Worm (Caenorhabditis elegans) whole organism, L4 larva: ENCODE results near the gene lmtr-3.
A peak's percentile ranks its signal among the peaks of the same experiment; 100 is the strongest.

Experiments
- D1046.2 ChIP-seq: fragments of 200-800 bp; sonication (Bioruptor generic); IDR thresholded peaks from 2 replicates; pipeline ENCODE4 v1.3.6; 2022; ENCODE audit warnings: missing genetic modification characterization, missing compliant biosample characterization
- F37D6.2 ChIP-seq: sonication (generic microtip); optimal IDR thresholded peaks from 2 replicates; lab custom pipeline; 2016; ENCODE audit warnings: mild to moderate bottlenecking, missing genetic modification characterization, missing compliant biosample characterization
- F44E2.7 ChIP-seq: fragments of 200-800 bp; sonication (Bioruptor generic); IDR thresholded peaks from 2 replicates; pipeline ENCODE4 v2.1.2; 2022; ENCODE audit warnings: missing genetic modification characterization, missing compliant biosample characterization
- Y105C5A.15 ChIP-seq: fragments of 200-800 bp; sonication (Bioruptor generic); IDR thresholded peaks from 2 replicates; pipeline ENCODE4 v1.3.6; 2022; ENCODE audit warnings: missing genetic modification characterization, missing compliant biosample characterization
- Y48G9A.11 ChIP-seq: fragments of 200-800 bp; sonication (Bioruptor generic); IDR thresholded peaks from 2 replicates; pipeline ENCODE4 v1.3.6; 2022; ENCODE audit warnings: missing genetic modification reagents, missing genetic modification characterization, missing compliant biosample characterization
- aha-1 ChIP-seq: fragments of 150-350 bp; peaks from one replicate; lab custom pipeline; 2014; ENCODE audit warnings: missing biosample characterization, missing genetic modification characterization
- ama-1 ChIP-seq: fragments of 150-350 bp; optimal IDR thresholded peaks from 2 replicates; lab custom pipeline; 2014; ENCODE audit warnings: inconsistent platforms, mixed read lengths
- ceh-28 ChIP-seq: fragments of 150-350 bp; optimal IDR thresholded peaks from 2 replicates; lab custom pipeline; 2014; ENCODE audit warnings: missing biosample characterization, missing genetic modification reagents, missing genetic modification characterization
- ceh-82 ChIP-seq: sonication (generic microtip); optimal IDR thresholded peaks from 2 replicates; lab custom pipeline; 2017; ENCODE audit warnings: missing biosample characterization, missing genetic modification characterization
- cey-2 ChIP-seq: sonication (generic microtip); optimal IDR thresholded peaks from 3 replicates; lab custom pipeline; 2017; ENCODE audit warnings: missing genetic modification characterization, mild to moderate bottlenecking, missing compliant biosample characterization, antibody characterized with exemption, borderline replicate concordance; ENCODE audit not compliant: insufficient read depth
- ctbp-1 ChIP-seq: fragments of 200-800 bp; sonication (Bioruptor generic); IDR thresholded peaks from 2 replicates; pipeline ENCODE4 v1.3.6; 2022; ENCODE audit warnings: missing genetic modification reagents, missing genetic modification characterization, missing compliant biosample characterization
- daf-12 ChIP-seq: fragments of 150-350 bp; optimal IDR thresholded peaks from 2 replicates; lab custom pipeline; 2014; ENCODE audit warnings: missing biosample characterization, missing genetic modification reagents, missing genetic modification characterization
- daf-19 ChIP-seq: fragments of 200-800 bp; sonication (Bioruptor generic); conservative IDR thresholded peaks from 2 replicates; pipeline ENCODE4 v1.3.6; 2022; ENCODE audit warnings: missing genetic modification characterization, missing compliant biosample characterization
- dmd-8 ChIP-seq: fragments of 200-800 bp; sonication (Bioruptor generic); IDR thresholded peaks from 2 replicates; pipeline ENCODE4 v1.3.6; 2022; ENCODE audit warnings: missing genetic modification characterization, missing compliant biosample characterization
- egl-43 ChIP-seq: fragments of 200-800 bp; sonication (Bioruptor generic); IDR thresholded peaks from 2 replicates; pipeline ENCODE4 v1.3.6; 2022; ENCODE audit warnings: missing genetic modification reagents, missing genetic modification characterization, missing compliant biosample characterization
- gei-8 ChIP-seq: fragments of 200-800 bp; sonication (Bioruptor generic); optimal IDR thresholded peaks from 2 replicates; lab custom pipeline; 2018; ENCODE audit warnings: mild to moderate bottlenecking, missing genetic modification characterization, missing compliant biosample characterization
- hlh-30 ChIP-seq: sonication (generic microtip); optimal IDR thresholded peaks from 2 replicates; lab custom pipeline; 2017; ENCODE audit warnings: antibody characterized with exemption, mild to moderate bottlenecking, missing genetic modification characterization, missing compliant biosample characterization; ENCODE audit not compliant: insufficient read depth
- lin-1 ChIP-seq: fragments of 200-800 bp; sonication (Bioruptor generic); IDR thresholded peaks from 2 replicates; pipeline ENCODE4 v1.3.6; 2022; ENCODE audit warnings: missing genetic modification reagents, missing genetic modification characterization, missing compliant biosample characterization
- lin-15B ChIP-seq: fragments of 150-350 bp; sonication (generic microtip); optimal IDR thresholded peaks from 3 replicates; lab custom pipeline; 2014; ENCODE audit warnings: missing biosample characterization, missing genetic modification characterization
- lir-3 ChIP-seq: sonication (generic microtip); optimal IDR thresholded peaks from 2 replicates; lab custom pipeline; 2016; ENCODE audit warnings: mild to moderate bottlenecking, missing genetic modification characterization, missing compliant biosample characterization
- lsy-2 ChIP-seq, 2 experiments: fragments of 150-350 bp in 1 of 2; sonication (generic microtip) in 1 of 2; optimal IDR thresholded peaks; 2 replicates each; lab custom pipeline; 2014 to 2017; ENCODE audit warnings: missing biosample characterization in 2 of 2, missing genetic modification characterization in 2 of 2
- madf-9 ChIP-seq: fragments of 200-800 bp; sonication (Bioruptor generic); conservative IDR thresholded peaks from 2 replicates; pipeline ENCODE4 v1.3.6; 2022; ENCODE audit warnings: missing genetic modification reagents, missing genetic modification characterization, missing compliant biosample characterization
- mep-1 ChIP-seq: fragments of 150-350 bp; sonication (generic microtip); optimal IDR thresholded peaks from 3 replicates; lab custom pipeline; 2014; ENCODE audit warnings: missing biosample characterization, missing genetic modification characterization
- mxl-2 ChIP-seq: fragments of 200-800 bp; sonication (Bioruptor generic); conservative IDR thresholded peaks from 2 replicates; pipeline ENCODE4 v1.3.6; 2022; ENCODE audit warnings: missing genetic modification reagents, missing genetic modification characterization, missing compliant biosample characterization
- nhr-102 ChIP-seq: sonication (generic microtip); optimal IDR thresholded peaks from 2 replicates; lab custom pipeline; 2016; ENCODE audit warnings: mild to moderate bottlenecking, missing genetic modification characterization, moderate library complexity, missing compliant biosample characterization
- nhr-111 ChIP-seq: fragments of 200-800 bp; sonication (Bioruptor generic); optimal IDR thresholded peaks from 2 replicates; lab custom pipeline; 2018; ENCODE audit warnings: mild to moderate bottlenecking, missing genetic modification characterization, missing compliant biosample characterization
- nhr-25 ChIP-seq: sonication (generic microtip); optimal IDR thresholded peaks from 2 replicates; lab custom pipeline; 2017; ENCODE audit warnings: missing genetic modification characterization, mild to moderate bottlenecking, missing compliant biosample characterization, antibody characterized with exemption, moderate library complexity, borderline replicate concordance; ENCODE audit not compliant: insufficient read depth
- nhr-48 ChIP-seq: sonication (generic microtip); optimal IDR thresholded peaks from 2 replicates; lab custom pipeline; 2016; ENCODE audit warnings: mild to moderate bottlenecking, missing genetic modification characterization, missing compliant biosample characterization
- nhr-76 ChIP-seq: fragments of 150-350 bp; optimal IDR thresholded peaks from 2 replicates; lab custom pipeline; 2014; ENCODE audit warnings: missing biosample characterization, missing genetic modification characterization
- nhr-77 ChIP-seq: fragments of 150-350 bp; optimal IDR thresholded peaks from 2 replicates; lab custom pipeline; 2014; ENCODE audit warnings: missing biosample characterization, missing genetic modification characterization
- pha-4 ChIP-seq, 2 experiments: fragments of 150-350 bp in 1 of 2; fragments of 200-800 bp in 1 of 2; sonication (Bioruptor generic) in 1 of 2; IDR thresholded peaks in 1 of 2; optimal IDR thresholded peaks in 1 of 2; 2 replicates each; pipeline versions ENCODE4 v1.3.6 to Lab custom; 2014 to 2022; ENCODE audit warnings: missing genetic modification characterization in 2 of 2, missing genetic modification reagents in 2 of 2, missing biosample characterization in 1 of 2, missing compliant biosample characterization in 1 of 2
- spr-1 ChIP-seq: sonication (generic microtip); optimal IDR thresholded peaks from 2 replicates; lab custom pipeline; 2016; ENCODE audit warnings: mild to moderate bottlenecking, missing genetic modification characterization, missing compliant biosample characterization
- unc-62 ChIP-seq, 3 experiments: fragments of 150-350 bp in 1 of 3; sonication (generic microtip); optimal IDR thresholded peaks in 2 of 3; peaks in 1 of 3; 1 replicate in 1 of 3; 2 replicates in 2 of 3; lab custom pipeline; 2014 to 2017; ENCODE audit warnings: missing biosample characterization in 3 of 3, missing genetic modification characterization in 3 of 3, missing genetic modification reagents in 3 of 3, missing genotype in 1 of 3
- zfp-3 ChIP-seq: fragments of 200-800 bp; sonication (Bioruptor generic); conservative IDR thresholded peaks from 2 replicates; pipeline ENCODE4 v1.3.6; 2022; ENCODE audit warnings: missing genetic modification reagents, missing genetic modification characterization, missing compliant biosample characterization
- ztf-11 ChIP-seq: fragments of 150-350 bp; optimal IDR thresholded peaks from 2 replicates; lab custom pipeline; 2014; ENCODE audit warnings: missing biosample characterization, missing genetic modification characterization

lmtr-3 gene

ce11 chrV:11146958-11147779 lies 23.2 kb downstream of the lmtr-3 start, which contains the start of the genes T19C4.24 and nlp-33:
Gene T19C4.24 (minus strand): TSS chrV:11147008.
Gene nlp-33 (plus strand): TSS chrV:11147346.
- TF ChIP-seq unc-62 (GFP tag; optimal IDR thresholded peaks at IDR 0.05 in 1 of 2; lab: Kevin White, UChicago) (peak in 1 of 2 experiments; percentile 97), unc-62 (tag; optimal IDR thresholded peaks at IDR 0.05; lab: Kevin White, UChicago) (no peak), Y48G9A.11 (GFP tag; lab: Robert Waterston, UW) (no peak), madf-9 (GFP tag; lab: Robert Waterston, UW) (0 out of 2 replicates have a peak, but pooled peaks have one; percentile 4), ctbp-1 (GFP tag; lab: Robert Waterston, UW) (0 out of 2 replicates have a peak, but pooled peaks have one; percentile 15), nhr-25 (tag; lab: Kevin White, UChicago) (peak; percentile 78), lsy-2 (tag; optimal IDR thresholded peaks at IDR 0.05; lab: Kevin White, UChicago) (no peak), nhr-76 (tag; lab: Kevin White, UChicago) (no peak), mxl-2 (GFP tag; lab: Robert Waterston, UW) (0 out of 2 replicates have a peak, but pooled peaks have one; percentile 50), gei-8 (GFP tag; lab: Kevin White, UChicago) (peak; percentile 50), hlh-30 (tag; lab: Kevin White, UChicago) (peak; percentile 49), egl-43 (0 out of 2 replicates have a peak, but pooled peaks have one; percentile 14), ama-1 (lab: Kevin White, UChicago) (peak; percentile 94)

- TF ChIP-seq lin-1 (GFP tag; lab: Robert Waterston, UW), result no peak
- TF ChIP-seq mxl-2 (GFP tag; lab: Robert Waterston, UW), result no peak
- TF ChIP-seq F44E2.7 (GFP tag; lab: Robert Waterston, UW), result no peak
- no peak for TF ChIP-seq ceh-82 (tag; lab: Kevin White, UChicago)
- TF ChIP-seq ztf-11, result no peak
- TF ChIP-seq spr-1, result no peak
- no peak for TF ChIP-seq daf-19 (GFP tag; lab: Robert Waterston, UW)
- TF ChIP-seq cey-2, result peak; percentile 26
- no peak for TF ChIP-seq lir-3
- no peak for TF ChIP-seq dmd-8 (GFP tag; lab: Robert Waterston, UW)
- no peak for TF ChIP-seq lin-15B (tag; lab: Kevin White, UChicago)
- peak; percentile 35 for TF ChIP-seq nhr-102
- TF ChIP-seq nhr-25 (tag; lab: Kevin White, UChicago), result peak; percentile 62
- peak; percentile 30 for TF ChIP-seq hlh-30 (tag; lab: Kevin White, UChicago)
- TF ChIP-seq aha-1 (tag; lab: Kevin White, UChicago), result peak; percentile 98
- no peak for TF ChIP-seq Y105C5A.15 (GFP tag; lab: Robert Waterston, UW)
- TF ChIP-seq nhr-48 (tag; lab: Kevin White, UChicago), result peak; percentile 71
- TF ChIP-seq F37D6.2 (tag; lab: Kevin White, UChicago), result no peak
- TF ChIP-seq nhr-77 (tag; lab: Kevin White, UChicago), result no peak
- no peak for TF ChIP-seq D1046.2
- no peak for TF ChIP-seq ceh-28
- TF ChIP-seq pha-4 (GFP tag; IDR thresholded peaks at IDR 0.05; lab: Robert Waterston, UW), result no peak
- no peak for TF ChIP-seq pha-4 (tag; optimal IDR thresholded peaks at IDR 0.05; lab: Kevin White, UChicago)
- TF ChIP-seq unc-62 (GFP tag; optimal IDR thresholded peaks at IDR 0.05 in 1 of 2; lab: Kevin White, UChicago), result peak in 1 of 2 experiments; percentile 27
- no peak for TF ChIP-seq unc-62 (tag; optimal IDR thresholded peaks at IDR 0.05; lab: Kevin White, UChicago)
- no peak for TF ChIP-seq daf-12 (tag; lab: Kevin White, UChicago)
- TF ChIP-seq nhr-76 (tag; lab: Kevin White, UChicago), result no peak
- peak; percentile 62 for TF ChIP-seq mep-1
- no peak for TF ChIP-seq nhr-111 (GFP tag; lab: Kevin White, UChicago)
- peak; percentile 44 for TF ChIP-seq ama-1 (lab: Kevin White, UChicago)
- TF ChIP-seq zfp-3 (GFP tag; lab: Robert Waterston, UW), result peak; percentile 81; the same call in 1 of the 2 replicates
- TF ChIP-seq, all 104 proteins: peak for 10
Observed at ce11 chrV:11147780-11148144, 23.8 kb downstream of the lmtr-3 start.
